Worm (Caenorhabditis elegans): ENCODE measurements around the gene F09E5.7.
A peak's percentile ranks its signal among the peaks of the same experiment; 100 is the strongest.

Gene F09E5.7

ce11 chrII:5337495-5337840 lies 14.4 kb upstream of the F09E5.7 start:
- no peak for TF ChIP-seq nhr-11 (tag; optimal IDR thresholded peaks at IDR 0.05)
- TF ChIP-seq skn-1 (tag; optimal IDR thresholded peaks at IDR 0.05) = no peak
- TF ChIP-seq ZK546.5 (tag; optimal IDR thresholded peaks at IDR 0.05) = no peak
- no peak for TF ChIP-seq ztf-1 (GFP tag; conservative IDR thresholded peaks at IDR 0.05)
- no peak for TF ChIP-seq R02D3.7 (tag; optimal IDR thresholded peaks at IDR 0.05)
- TF ChIP-seq nhr-129 (tag; optimal IDR thresholded peaks at IDR 0.05) = no peak
- TF ChIP-seq mab-5 (tag; optimal IDR thresholded peaks at IDR 0.05) = no peak
- no peak for TF ChIP-seq blmp-1 (tag; optimal IDR thresholded peaks at IDR 0.05; ENCODE audit: insufficient read depth)
- peak; percentile 9 for TF ChIP-seq lin-13 (GFP tag; optimal IDR thresholded peaks at IDR 0.05)
- TF ChIP-seq ceh-82 (tag; optimal IDR thresholded peaks at IDR 0.05) = no peak
- no peak for TF ChIP-seq aly-2 (tag; optimal IDR thresholded peaks at IDR 0.05)
- TF ChIP-seq nhr-23 (tag; optimal IDR thresholded peaks at IDR 0.05) = no peak
- TF ChIP-seq fos-1 (tag; optimal IDR thresholded peaks at IDR 0.05) = peak; percentile 1

DNA sequence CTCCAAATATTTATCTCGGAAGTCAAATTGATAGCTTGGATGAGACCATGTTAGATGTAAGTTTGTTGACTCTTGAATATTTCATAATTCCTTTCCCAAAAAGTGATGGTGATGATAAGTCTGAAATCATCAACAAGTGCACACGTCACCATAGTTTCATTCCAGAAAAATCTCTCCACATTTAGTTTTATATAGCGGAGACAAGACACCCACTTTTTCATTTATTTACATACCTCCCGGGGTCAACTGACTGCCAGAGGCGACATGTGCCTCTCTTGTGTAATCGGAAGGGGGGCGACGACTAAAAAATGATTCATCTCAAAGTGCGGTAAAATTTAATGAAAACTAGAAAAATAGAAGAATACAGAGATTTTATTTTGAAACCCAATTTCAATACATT lies 13.6 kb upstream of the F09E5.7 start:
- TF ChIP-seq blmp-1 (tag; optimal IDR thresholded peaks at IDR 0.05; ENCODE audit: insufficient read depth) (no peak), ZK546.5 (tag; optimal IDR thresholded peaks at IDR 0.05) (no peak), nhr-10 (tag; optimal IDR thresholded peaks at IDR 0.05) (no peak), nhr-237 (tag; optimal IDR thresholded peaks at IDR 0.05) (no peak), dmd-4 (tag; optimal IDR thresholded peaks at IDR 0.05) (no peak), mdl-1 (tag; optimal IDR thresholded peaks at IDR 0.05) (peak in 1 of 2 experiments; percentile 10), F13H6.1 (tag; optimal IDR thresholded peaks at IDR 0.05) (peak; percentile 26), gmeb-1 (tag; optimal IDR thresholded peaks at IDR 0.05) (peak; percentile 26), unc-55 (GFP tag; optimal IDR thresholded peaks at IDR 0.05) (no peak), unc-62 (GFP tag; optimal IDR thresholded peaks at IDR 0.05) (no peak), elt-3 (tag; optimal IDR thresholded peaks at IDR 0.05) (no peak), sma-9 (GFP tag; optimal IDR thresholded peaks at IDR 0.05) (peak; percentile 59), sma-9 (tag; optimal IDR thresholded peaks at IDR 0.05) (no peak), egl-27 (tag; optimal IDR thresholded peaks at IDR 0.05) (no peak), lsy-2 (tag; optimal IDR thresholded peaks at IDR 0.05) (peak in 1 of 2 experiments; percentile 33), nhr-21 (tag; optimal IDR thresholded peaks at IDR 0.05) (no peak), R02D3.7 (tag; optimal IDR thresholded peaks at IDR 0.05) (no peak), Y55F3AM.14 (GFP tag; optimal IDR thresholded peaks at IDR 0.05) (no peak), sem-4 (tag; optimal IDR thresholded peaks at IDR 0.05) (no peak), aly-2 (tag; optimal IDR thresholded peaks at IDR 0.05) (no peak), alr-1 (tag; optimal IDR thresholded peaks at IDR 0.05) (no peak), nhr-12 (tag; optimal IDR thresholded peaks at IDR 0.05) (no peak), lin-13 (GFP tag; optimal IDR thresholded peaks at IDR 0.05) (no peak), nhr-129 (tag; optimal IDR thresholded peaks at IDR 0.05) (peak; percentile 66), lin-11 (tag; optimal IDR thresholded peaks at IDR 0.05) (no peak), mab-5 (tag; optimal IDR thresholded peaks at IDR 0.05) (no peak), snpc-4 (tag; optimal IDR thresholded peaks at IDR 0.05) (no peak), nhr-77 (tag; optimal IDR thresholded peaks at IDR 0.05) (no peak), peb-1 (tag; optimal IDR thresholded peaks at IDR 0.05) (no peak), nhr-11 (tag; optimal IDR thresholded peaks at IDR 0.05) (no peak), nhr-25 (tag; optimal IDR thresholded peaks at IDR 0.05) (no peak), elt-1 (tag; optimal IDR thresholded peaks at IDR 0.05) (no peak), ceh-16 (tag; optimal IDR thresholded peaks at IDR 0.05) (no peak), ceh-82 (tag; optimal IDR thresholded peaks at IDR 0.05) (no peak), sma-3 (GFP tag; optimal IDR thresholded peaks at IDR 0.05) (peak; percentile 14), nhr-6 (tag; optimal IDR thresholded peaks at IDR 0.05) (no peak), fos-1 (tag; optimal IDR thresholded peaks at IDR 0.05) (peak; percentile 72), skn-1 (tag; optimal IDR thresholded peaks at IDR 0.05) (no peak), mbf-1 (tag; optimal IDR thresholded peaks at IDR 0.05) (no peak), ztf-1 (GFP tag; conservative IDR thresholded peaks at IDR 0.05) (no peak), nhr-23 (tag; optimal IDR thresholded peaks at IDR 0.05) (no peak), ztf-4 (tag; optimal IDR thresholded peaks at IDR 0.05) (peak; percentile 52), C34F6.9 (tag; optimal IDR thresholded peaks at IDR 0.05) (peak; percentile 10), crh-2 (tag; optimal IDR thresholded peaks at IDR 0.05) (peak; percentile 90), ama-1 (optimal IDR thresholded peaks at IDR 0.05) (no peak), zag-1 (tag; optimal IDR thresholded peaks at IDR 0.05) (no peak), lin-39 (tag; optimal IDR thresholded peaks at IDR 0.05) (no peak)
